Fruit fly (Drosophila melanogaster) whole organism, embryonic: ENCODE results near the gene CG7966.

Source experiments
- CG15073 ChIP-seq: fragments of 200-800 bp; sonication (Bioruptor generic); optimal IDR thresholded peaks from 2 replicates; lab custom pipeline; 2016; ENCODE audit warnings: missing biosample characterization, missing genetic modification characterization
- CG17359 ChIP-seq: fragments of 200-800 bp; sonication (Bioruptor generic); optimal IDR thresholded peaks from 3 replicates; lab custom pipeline; 2018; ENCODE audit warnings: missing biosample characterization, mild to moderate bottlenecking, missing genetic modification characterization, moderate library complexity
- CG17385 ChIP-seq: fragments of 200-800 bp; sonication (Bioruptor generic); optimal IDR thresholded peaks from 3 replicates; lab custom pipeline; 2018; ENCODE audit warnings: missing biosample characterization, mild to moderate bottlenecking, missing genetic modification characterization
- CG34376 ChIP-seq: fragments of 200-800 bp; sonication (Bioruptor generic); optimal IDR thresholded peaks from 2 replicates; lab custom pipeline; 2018; ENCODE audit warnings: missing biosample characterization, mild to moderate bottlenecking, missing genetic modification characterization
- sna ChIP-seq: fragments of 200-800 bp; sonication (Bioruptor generic); IDR thresholded peaks from 2 replicates; pipeline ENCODE4 v1.3.6; 2022; ENCODE audit warnings: missing biosample characterization, missing genetic modification characterization; ENCODE audit not compliant: partially characterized antibody
- sr ChIP-seq: fragments of 200-800 bp; sonication (Bioruptor generic); IDR thresholded peaks from 3 replicates; pipeline ENCODE4 v1.3.6; 2022; ENCODE audit warnings: missing biosample characterization, missing genetic modification characterization

DNA sequence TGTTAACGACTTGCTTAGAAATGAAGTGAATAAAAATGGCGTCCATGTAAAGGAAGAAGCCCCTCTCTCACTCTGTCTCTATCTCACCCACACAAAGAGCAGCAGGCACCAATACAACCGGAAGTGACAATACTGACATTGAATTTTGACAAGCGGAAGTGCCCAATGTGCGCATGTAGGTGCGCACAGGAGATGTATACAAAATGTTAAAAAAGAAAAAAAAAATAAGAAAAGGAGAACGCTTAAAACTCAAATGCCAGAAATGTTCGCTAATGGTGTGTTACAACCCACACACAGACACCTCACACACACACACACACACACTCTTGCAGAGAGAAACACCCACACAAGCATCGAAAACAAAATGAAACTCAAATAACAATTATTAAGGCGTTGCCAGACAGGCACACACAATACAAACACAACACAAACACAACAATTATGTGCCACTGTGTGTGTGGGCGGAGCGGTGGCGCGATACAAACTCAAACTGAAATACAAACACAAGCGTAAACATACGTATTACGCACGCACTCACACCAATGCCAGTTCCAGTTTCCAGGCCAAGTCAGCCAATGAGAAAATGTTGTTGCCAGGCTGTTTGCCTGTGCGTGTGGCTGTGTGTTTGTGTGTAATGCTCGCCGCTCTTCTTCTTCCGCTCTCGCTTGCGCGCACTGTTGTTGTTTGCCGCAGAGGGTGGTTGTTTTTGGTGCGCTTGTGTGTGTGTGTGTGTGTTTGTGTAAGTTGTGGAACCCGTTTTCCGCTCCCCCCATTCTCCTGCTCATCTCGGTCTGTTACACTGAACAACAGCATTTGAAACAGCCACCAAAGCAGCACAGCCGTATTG is 12.7 kb upstream of the CG7966 start:
- TF ChIP-seq CG17359 (tag; lab: Kevin White, UChicago), result no peak
- no peak for TF ChIP-seq CG34376 (GFP tag; lab: Kevin White, UChicago)
- 0 out of 2 replicates have a peak, but pooled peaks have one; percentile 52 for TF ChIP-seq sna (GFP tag; lab: Robert Waterston, UW)
- TF ChIP-seq CG15073 (GFP tag; lab: Kevin White, UChicago), result no peak
- TF ChIP-seq CG17385 (GFP tag; lab: Kevin White, UChicago), result peak; percentile 95
- peak; percentile 94 for TF ChIP-seq sr (GFP tag; lab: Robert Waterston, UW)
